Fruit fly (Drosophila melanogaster) whole organism, embryonic: ENCODE data around the gene PH4alphaPV.

Source experiments
- CG11560 ChIP-seq: fragments of 200-800 bp; sonication (Bioruptor generic); IDR thresholded peaks from 3 replicates; pipeline ENCODE4 v1.3.6; 2022; ENCODE audit warnings: missing biosample characterization, missing genetic modification characterization
- CG14014 ChIP-seq: fragments of 200-800 bp; sonication (Bioruptor generic); IDR thresholded peaks from 2 replicates; pipeline ENCODE4 v1.3.6; 2022; ENCODE audit warnings: missing biosample characterization, missing genetic modification characterization
- CG2712 ChIP-seq: fragments of 200-800 bp; optimal IDR thresholded peaks from 3 replicates; lab custom pipeline; 2019; ENCODE audit warnings: missing biosample characterization, mild to moderate bottlenecking, missing genetic modification characterization, moderate library complexity
- CG34422 ChIP-seq: fragments of 200-800 bp; sonication (Bioruptor generic); IDR thresholded peaks from 3 replicates; pipeline ENCODE4 v1.3.6; 2022; ENCODE audit warnings: missing biosample characterization, missing genetic modification characterization
- CG7987 ChIP-seq: fragments of 200-800 bp; sonication (Bioruptor generic); optimal IDR thresholded peaks from 2 replicates; lab custom pipeline; 2018; ENCODE audit warnings: missing biosample characterization, mild to moderate bottlenecking, missing genetic modification characterization, moderate library complexity
- CG8478 ChIP-seq: fragments of >200 bp; optimal IDR thresholded peaks from 2 replicates; lab custom pipeline; 2018
- Camta ChIP-seq: fragments of 200-800 bp; sonication (Bioruptor generic); optimal IDR thresholded peaks from 2 replicates; lab custom pipeline; 2016; ENCODE audit warnings: missing biosample characterization, missing genetic modification characterization
- Doc3 ChIP-seq: fragments of 200-800 bp; sonication (Bioruptor generic); IDR thresholded peaks from 3 replicates; pipeline ENCODE4 v1.3.6; 2022; ENCODE audit warnings: missing biosample characterization, missing genetic modification characterization; ENCODE audit not compliant: partially characterized antibody
- Lpt ChIP-seq: fragments of >200 bp; optimal IDR thresholded peaks from 2 replicates; lab custom pipeline; 2018; ENCODE audit warnings: missing biosample characterization, missing genetic modification characterization
- gcm ChIP-seq: fragments of 200-800 bp; sonication (Bioruptor generic); optimal IDR thresholded peaks from 2 replicates; lab custom pipeline; 2019; ENCODE audit warnings: missing biosample characterization, mild to moderate bottlenecking, missing genetic modification characterization, moderate library complexity
- lbe ChIP-seq: fragments of 200-800 bp; sonication (Bioruptor generic); optimal IDR thresholded peaks from 2 replicates; lab custom pipeline; 2016; ENCODE audit warnings: missing biosample characterization, mild to moderate bottlenecking, missing genetic modification characterization
- repo ChIP-seq: fragments of 200-800 bp; sonication (Bioruptor generic); optimal IDR thresholded peaks from 2 replicates; lab custom pipeline; 2016; ENCODE audit warnings: missing biosample characterization, missing genetic modification characterization
- seq ChIP-seq: fragments of 200-800 bp; sonication (Bioruptor generic); IDR thresholded peaks from 2 replicates; pipeline ENCODE4 v1.3.6; 2022; ENCODE audit warnings: missing biosample characterization, missing genetic modification characterization

DNA sequence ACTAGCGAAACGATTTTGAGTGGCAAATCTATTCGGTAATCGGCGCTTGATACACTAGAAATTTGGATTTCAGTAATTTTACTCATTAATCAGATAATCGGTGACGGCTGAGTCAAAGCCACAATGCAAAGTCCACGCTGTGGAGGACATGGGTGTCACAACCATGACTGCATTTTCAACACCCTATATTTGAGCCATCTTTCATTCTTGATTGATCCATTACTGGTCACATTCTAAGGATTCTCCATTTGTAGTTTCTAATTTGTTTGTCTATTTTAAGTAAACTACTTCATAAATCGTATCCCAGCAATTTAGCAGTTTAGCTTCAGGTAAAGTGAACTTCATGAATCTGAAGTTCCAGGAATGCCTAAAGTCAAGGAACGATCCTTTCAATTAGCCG lies 48.7 kb upstream of the PH4alphaPV start, which contains the start of gene Pka-C2:
- TF ChIP-seq seq (GFP tag; lab: Robert Waterston, UW) (no peak), CG34422 (GFP tag; lab: Robert Waterston, UW) (no peak), CG2712 (tag; lab: Kevin White, UChicago) (no peak), Doc3 (GFP tag; lab: Robert Waterston, UW) (no peak), Camta (GFP tag; lab: Kevin White, UChicago) (no peak), Lpt (GFP tag; lab: Kevin White, UChicago) (no peak), lbe (no peak), CG7987 (GFP tag; lab: Kevin White, UChicago) (no peak), CG14014 (GFP tag; lab: Robert Waterston, UW) (no peak), CG8478 (lab: Kevin White, UChicago) (no peak), gcm (GFP tag; lab: Kevin White, UChicago) (no peak), CG11560 (tag; lab: Robert Waterston, UW) (no peak), repo (GFP tag; lab: Kevin White, UChicago) (no peak)
